Worm (Caenorhabditis elegans): ENCODE results near the gene Y67D8B.3.

Y67D8B.3 gene

DNA sequence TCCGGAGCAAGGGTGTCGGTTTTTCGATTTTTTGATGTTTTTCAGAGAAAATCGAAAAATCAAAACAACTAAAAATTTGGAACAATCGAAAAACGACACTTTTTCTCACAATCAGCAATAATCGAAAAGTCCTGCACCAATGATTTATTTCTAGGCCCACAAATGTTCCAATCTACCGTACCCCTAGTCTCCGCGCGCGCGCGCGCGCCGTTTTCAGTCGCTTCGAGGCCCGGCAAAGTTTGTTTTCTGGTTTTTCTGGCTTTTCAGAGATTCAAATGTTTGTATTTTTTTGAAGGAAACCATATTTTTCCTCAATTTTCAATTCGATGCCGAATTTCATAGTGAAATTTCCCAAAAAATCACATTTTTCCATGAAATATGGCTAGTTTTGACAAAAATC, 9.9 kb upstream of the Y67D8B.3 start:
- no peak for TF ChIP-seq egl-27 (tag; optimal IDR thresholded peaks at IDR 0.05)
- TF ChIP-seq fkh-2 (tag; optimal IDR thresholded peaks at IDR 0.05): no peak
- TF ChIP-seq ama-1 (optimal IDR thresholded peaks at IDR 0.05): no peak
- TF ChIP-seq lin-39 (tag; optimal IDR thresholded peaks at IDR 0.05): no peak
- TF ChIP-seq R02D3.7 (tag; optimal IDR thresholded peaks at IDR 0.05): no peak
- TF ChIP-seq nhr-237 (tag; optimal IDR thresholded peaks at IDR 0.05): no peak
- TF ChIP-seq elt-2 (tag; optimal IDR thresholded peaks at IDR 0.05): no peak
- no peak for TF ChIP-seq pqm-1 (tag; optimal IDR thresholded peaks at IDR 0.05)
- TF ChIP-seq fos-1 (tag; optimal IDR thresholded peaks at IDR 0.05): no peak
- no peak for TF ChIP-seq nhr-77 (tag; optimal IDR thresholded peaks at IDR 0.05)
- no peak for TF ChIP-seq sea-2 (GFP tag; optimal IDR thresholded peaks at IDR 0.05)
- TF ChIP-seq mml-1 (tag; optimal IDR thresholded peaks at IDR 0.05): no peak
- no peak for TF ChIP-seq eor-1 (tag; optimal IDR thresholded peaks at IDR 0.05)
- no peak for TF ChIP-seq ztf-4 (tag; optimal IDR thresholded peaks at IDR 0.05)
- TF ChIP-seq lin-15B (tag; optimal IDR thresholded peaks at IDR 0.05): no peak
- no peak for TF ChIP-seq egl-5 (tag; optimal IDR thresholded peaks at IDR 0.05)

DNA sequence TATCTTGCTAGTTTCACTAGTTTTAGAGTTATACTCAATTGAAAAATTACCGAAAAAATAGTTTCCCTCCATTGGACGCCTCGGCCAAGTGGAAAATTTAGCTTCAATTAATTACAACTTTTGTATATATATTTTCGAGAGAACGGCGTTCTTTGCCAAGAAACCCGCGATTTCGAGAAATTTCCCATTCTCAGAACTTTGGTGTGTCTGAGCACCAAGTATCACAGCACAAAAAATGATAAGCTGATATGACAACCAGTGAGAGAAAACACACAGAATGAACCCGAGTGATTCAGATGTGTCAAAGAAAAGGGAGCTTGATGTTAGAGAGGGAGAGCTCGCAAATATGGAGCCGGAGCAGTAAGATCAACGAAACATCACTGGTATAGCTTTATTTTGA, 3.0 kb downstream of the Y67D8B.3 start:
- TF ChIP-seq mdl-1 (tag; optimal IDR thresholded peaks at IDR 0.05) (no peak), ceh-16 (tag; optimal IDR thresholded peaks at IDR 0.05) (no peak), ceh-28 (tag; optimal IDR thresholded peaks at IDR 0.05) (no peak), ama-1 (optimal IDR thresholded peaks at IDR 0.05) (no peak), ceh-82 (tag; optimal IDR thresholded peaks at IDR 0.05) (no peak), nhr-43 (tag; optimal IDR thresholded peaks at IDR 0.05; ENCODE audit: poor library complexity, severe bottlenecking) (no peak), aly-2 (tag; optimal IDR thresholded peaks at IDR 0.05) (no peak), lin-39 (tag; optimal IDR thresholded peaks at IDR 0.05) (no peak)

DNA sequence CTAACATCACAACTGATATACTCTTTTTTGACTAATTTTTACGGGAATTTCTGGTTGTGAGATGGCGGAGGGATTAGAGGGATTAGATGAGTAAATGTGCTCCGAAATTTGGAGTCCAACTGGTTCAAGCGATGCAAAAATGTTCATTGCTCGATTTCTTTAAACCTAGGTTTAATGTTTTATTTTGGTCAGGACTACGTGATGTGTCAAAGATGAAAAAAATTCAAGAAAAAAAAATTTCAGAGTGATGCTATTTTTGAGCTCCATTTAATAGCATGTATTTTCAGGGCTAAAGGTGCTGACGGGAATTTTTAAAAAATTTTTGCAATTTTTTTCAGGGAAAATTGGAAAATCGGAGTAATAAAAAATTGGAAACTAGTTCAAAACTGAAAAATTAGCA, 5.6 kb downstream of the Y67D8B.3 start:
- no peak for TF ChIP-seq R02D3.7 (tag; optimal IDR thresholded peaks at IDR 0.05)
- no peak for TF ChIP-seq fkh-10 (GFP tag; optimal IDR thresholded peaks at IDR 0.05)
- TF ChIP-seq sea-2 (GFP tag; optimal IDR thresholded peaks at IDR 0.05): no peak
- TF ChIP-seq elt-1 (tag; optimal IDR thresholded peaks at IDR 0.05): no peak
- TF ChIP-seq fos-1 (tag; optimal IDR thresholded peaks at IDR 0.05): no peak
- TF ChIP-seq hmg-11 (tag; optimal IDR thresholded peaks at IDR 0.05): no peak
- no peak for TF ChIP-seq nhr-77 (tag; optimal IDR thresholded peaks at IDR 0.05)
- no peak for TF ChIP-seq skn-1 (tag; optimal IDR thresholded peaks at IDR 0.05)
- TF ChIP-seq mdl-1 (tag; optimal IDR thresholded peaks at IDR 0.05): no peak
- TF ChIP-seq ceh-9 (tag; optimal IDR thresholded peaks at IDR 0.05): no peak
- TF ChIP-seq mml-1 (tag; optimal IDR thresholded peaks at IDR 0.05): no peak
- TF ChIP-seq nhr-12 (tag; optimal IDR thresholded peaks at IDR 0.05): no peak
- no peak for TF ChIP-seq egl-5 (tag; optimal IDR thresholded peaks at IDR 0.05)
- no peak for TF ChIP-seq nhr-11 (tag; optimal IDR thresholded peaks at IDR 0.05)

DNA sequence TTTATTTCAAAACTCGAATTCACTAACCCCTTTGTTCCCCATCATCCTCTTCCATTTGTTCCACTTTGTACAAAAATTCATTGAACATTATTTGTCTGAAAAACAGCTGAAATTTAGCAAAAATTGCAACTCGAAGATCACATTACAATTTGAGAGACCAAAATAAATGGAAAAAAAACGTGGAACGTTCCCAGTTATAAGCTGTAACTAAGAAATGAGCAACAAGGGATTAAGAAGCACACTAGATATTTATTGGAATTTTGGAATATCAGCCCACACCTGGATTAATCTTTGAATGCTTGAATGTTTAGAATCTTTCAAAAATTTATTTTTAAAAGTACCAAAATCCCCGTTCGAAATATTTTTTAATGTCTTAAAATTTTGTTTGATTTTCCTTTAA, 10.5 kb downstream of the Y67D8B.3 start, which contains the start of gene Y67D8B.2:
Y67D8B.2 (minus strand) TSS at position 101 of the 400 bp plus-strand sequence.
- no peak for TF ChIP-seq unc-62 (GFP tag; optimal IDR thresholded peaks at IDR 0.05)
- TF ChIP-seq daf-12 (tag; optimal IDR thresholded peaks at IDR 0.05): no peak

DNA sequence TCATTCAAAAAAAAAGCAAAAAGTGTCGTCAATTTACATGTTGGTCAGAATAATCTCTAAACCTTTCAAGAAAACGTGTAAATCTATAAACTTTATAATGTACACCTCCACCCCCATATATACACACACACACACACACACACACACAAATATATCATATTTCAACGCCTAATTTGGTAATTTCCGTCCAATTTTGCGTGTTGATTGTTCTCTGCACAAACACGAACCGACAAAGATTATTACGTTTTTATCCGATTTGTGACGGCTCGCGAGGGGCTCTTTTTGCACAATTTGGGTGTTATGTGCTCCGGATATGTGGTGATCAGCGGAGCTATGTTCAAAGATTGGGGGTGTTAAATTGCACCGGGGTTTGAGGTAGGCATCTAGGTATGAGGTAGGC, 19.1 kb downstream of the Y67D8B.3 start:
- TF ChIP-seq fos-1 (tag; optimal IDR thresholded peaks at IDR 0.05): no peak
- no peak for TF ChIP-seq nhr-23 (tag; optimal IDR thresholded peaks at IDR 0.05)

DNA sequence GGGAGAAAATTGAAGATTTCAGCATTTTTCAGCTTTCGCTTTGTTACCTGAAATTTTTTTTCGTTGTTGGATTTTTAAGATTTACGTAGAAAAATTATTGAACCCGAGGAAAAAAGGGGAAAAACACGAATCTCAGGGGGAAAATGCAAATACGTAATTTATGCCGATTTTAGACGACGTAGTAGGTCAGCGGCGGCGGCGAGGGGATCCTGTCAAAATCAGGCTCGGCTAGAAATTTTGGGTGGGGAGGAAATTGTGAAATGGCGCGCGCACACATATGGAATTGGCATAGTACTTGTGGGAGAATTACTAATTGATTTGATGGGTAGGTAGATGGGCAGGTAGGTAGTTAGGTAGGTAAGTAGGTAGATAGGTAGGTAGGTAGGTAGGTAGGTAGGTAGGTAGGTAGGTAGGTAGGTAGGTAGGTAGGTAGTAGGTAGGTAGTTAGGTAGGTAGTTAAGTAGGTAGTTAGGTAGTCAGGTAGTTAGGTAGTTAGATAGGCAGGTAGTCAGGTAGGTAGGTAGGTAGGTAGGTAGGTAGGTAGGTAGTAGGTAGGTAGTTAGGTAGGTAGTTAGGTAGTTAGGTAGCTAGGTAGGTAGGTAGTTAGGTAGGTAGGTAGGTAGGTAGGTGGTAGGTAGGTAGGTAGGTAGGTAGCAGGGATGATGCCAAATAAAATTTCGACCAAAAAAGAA, 25.8 kb downstream of the Y67D8B.3 start, which contains the start of gene nlp-81:
nlp-81 (minus strand) TSS at position 51 of the 692 bp plus-strand sequence.
- no peak for TF ChIP-seq ceh-28 (tag; optimal IDR thresholded peaks at IDR 0.05)
- no peak for TF ChIP-seq lsy-12 (tag; optimal IDR thresholded peaks at IDR 0.05)
- TF ChIP-seq elt-2 (tag; optimal IDR thresholded peaks at IDR 0.05): no peak
- no peak for TF ChIP-seq snpc-4 (tag; optimal IDR thresholded peaks at IDR 0.05)
- no peak for TF ChIP-seq nhr-28 (tag; optimal IDR thresholded peaks at IDR 0.05)
- no peak for TF ChIP-seq ZK546.5 (tag; optimal IDR thresholded peaks at IDR 0.05)
- no peak for TF ChIP-seq unc-39 (tag; optimal IDR thresholded peaks at IDR 0.05)
- no peak for TF ChIP-seq lin-39 (tag; optimal IDR thresholded peaks at IDR 0.05)
- no peak for TF ChIP-seq pha-4 (tag; optimal IDR thresholded peaks at IDR 0.05)
- TF ChIP-seq egl-5 (tag; optimal IDR thresholded peaks at IDR 0.05): no peak
- no peak for TF ChIP-seq egl-27 (tag; optimal IDR thresholded peaks at IDR 0.05)
- TF ChIP-seq unc-62 (GFP tag; optimal IDR thresholded peaks at IDR 0.05): no peak
- TF ChIP-seq nhr-23 (tag; optimal IDR thresholded peaks at IDR 0.05): no peak
- TF ChIP-seq nhr-237 (tag; optimal IDR thresholded peaks at IDR 0.05): no peak
